Worm (Caenorhabditis elegans) whole organism, L2 larva: ENCODE results near the gene F10D2.8.

Experiments
- C34F6.9 ChIP-seq: fragments of 150-350 bp; optimal IDR thresholded peaks from 2 replicates; lab custom pipeline; 2014; ENCODE audit warnings: missing biosample characterization, missing genetic modification characterization
- F13H6.1 ChIP-seq: sonication (generic microtip); optimal IDR thresholded peaks from 2 replicates; lab custom pipeline; 2016; ENCODE audit warnings: missing genetic modification characterization, missing compliant biosample characterization
- R02D3.7 ChIP-seq: fragments of 150-350 bp; optimal IDR thresholded peaks from 2 replicates; lab custom pipeline; 2014; ENCODE audit warnings: missing biosample characterization, missing genetic modification characterization
- ZK546.5 ChIP-seq: sonication (generic microtip); optimal IDR thresholded peaks from 2 replicates; lab custom pipeline; 2017; ENCODE audit warnings: missing biosample characterization, missing genetic modification characterization
- nhr-10 ChIP-seq: sonication (generic microtip); optimal IDR thresholded peaks from 2 replicates; lab custom pipeline; 2017; ENCODE audit warnings: missing biosample characterization, missing genetic modification characterization
- sem-4 ChIP-seq: fragments of 150-350 bp; optimal IDR thresholded peaks from 2 replicates; lab custom pipeline; 2014; ENCODE audit warnings: missing biosample characterization, missing genetic modification reagents, missing genetic modification characterization
- skn-1 ChIP-seq: sonication (generic microtip); optimal IDR thresholded peaks from 2 replicates; lab custom pipeline; 2017; ENCODE audit warnings: missing biosample characterization, missing genetic modification characterization
- snpc-4 ChIP-seq: fragments of 150-350 bp; optimal IDR thresholded peaks from 2 replicates; lab custom pipeline; 2014; ENCODE audit warnings: missing biosample characterization, missing genetic modification characterization
- unc-62 ChIP-seq: fragments of 150-350 bp; optimal IDR thresholded peaks from 2 replicates; lab custom pipeline; 2014; ENCODE audit warnings: missing biosample characterization, missing genetic modification reagents, missing genetic modification characterization
- zag-1 ChIP-seq: fragments of 150-350 bp; optimal IDR thresholded peaks from 2 replicates; lab custom pipeline; 2014; ENCODE audit warnings: missing biosample characterization, missing genetic modification characterization
- ztf-4 ChIP-seq: fragments of 150-350 bp; optimal IDR thresholded peaks from 2 replicates; lab custom pipeline; 2014; ENCODE audit warnings: missing biosample characterization, missing genetic modification characterization

ce11 chrV:7140368-7140767, 10.1 kb downstream of the F10D2.8 start:
- TF ChIP-seq zag-1 (no peak), unc-62 (GFP tag; lab: Kevin White, UChicago) (no peak), skn-1 (tag; lab: Kevin White, UChicago) (no peak), F13H6.1 (tag; lab: Kevin White, UChicago) (no peak), nhr-10 (tag; lab: Kevin White, UChicago) (no peak), C34F6.9 (tag; lab: Kevin White, UChicago) (no peak), snpc-4 (tag; lab: Kevin White, UChicago) (no peak), ZK546.5 (tag; lab: Kevin White, UChicago) (no peak), R02D3.7 (tag; lab: Kevin White, UChicago) (no peak), ztf-4 (tag; lab: Kevin White, UChicago) (no peak), sem-4 (tag; lab: Kevin White, UChicago) (no peak)
